Worm (Caenorhabditis elegans): ENCODE results near the gene yif-1.

yif-1 gene

ce11 chrV:10019934-10020333, 34.8 kb downstream of the yif-1 start (continued):
- TF ChIP-seq nhr-11 (tag; optimal IDR thresholded peaks at IDR 0.05) (no peak), nhr-19 (GFP tag; conservative IDR thresholded peaks at IDR 0.05) (no peak), hpl-2 (GFP tag; optimal IDR thresholded peaks at IDR 0.05) (no peak), zag-1 (tag; optimal IDR thresholded peaks at IDR 0.05) (no peak), snpc-4 (tag; optimal IDR thresholded peaks at IDR 0.05) (no peak), unc-30 (tag; optimal IDR thresholded peaks at IDR 0.05) (no peak), fkh-4 (tag; optimal IDR thresholded peaks at IDR 0.05; ENCODE audit: borderline replicate concordance) (no peak), isw-1 (GFP tag; IDR thresholded peaks at IDR 0.05) (no peak), ets-5 (GFP tag; IDR thresholded peaks at IDR 0.05) (no peak), mep-1 (tag; optimal IDR thresholded peaks at IDR 0.05) (no peak), unc-62 (GFP tag; optimal IDR thresholded peaks at IDR 0.05) (no peak), ztf-4 (tag; optimal IDR thresholded peaks at IDR 0.05) (no peak), swsn-7 (tag; optimal IDR thresholded peaks at IDR 0.05) (no peak), lir-3 (tag; optimal IDR thresholded peaks at IDR 0.05; ENCODE audit: poor library complexity) (no peak), fkh-10 (GFP tag; optimal IDR thresholded peaks at IDR 0.05) (no peak), tbx-2 (tag; optimal IDR thresholded peaks at IDR 0.05) (no peak), ceh-8 (GFP tag; optimal IDR thresholded peaks at IDR 0.05) (no peak), blmp-1 (tag; optimal IDR thresholded peaks at IDR 0.05) (no peak), lin-13 (GFP tag; optimal IDR thresholded peaks at IDR 0.05) (no peak)

ce11 chrV:10019083-10019624, 35.6 kb downstream of the yif-1 start:
- no peak for TF ChIP-seq ceh-82 (tag; optimal IDR thresholded peaks at IDR 0.05)
- TF ChIP-seq nhr-90 (tag; optimal IDR thresholded peaks at IDR 0.05; ENCODE audit: poor library complexity): no peak
- no peak for TF ChIP-seq fos-1 (tag; optimal IDR thresholded peaks at IDR 0.05)
- TF ChIP-seq F16B12.6 (tag; optimal IDR thresholded peaks at IDR 0.05): no peak
- TF ChIP-seq fkh-4 (tag; optimal IDR thresholded peaks at IDR 0.05; ENCODE audit: borderline replicate concordance): no peak
- no peak for TF ChIP-seq hlh-4 (tag; optimal IDR thresholded peaks at IDR 0.05)
- no peak for TF ChIP-seq ceh-88 (GFP tag; IDR thresholded peaks at IDR 0.05)
- no peak for TF ChIP-seq nhr-12 (tag; optimal IDR thresholded peaks at IDR 0.05)
- TF ChIP-seq lin-14 (GFP tag; optimal IDR thresholded peaks at IDR 0.05): no peak
- TF ChIP-seq tbx-2 (tag; optimal IDR thresholded peaks at IDR 0.05): no peak
- no peak for TF ChIP-seq efl-1 (optimal IDR thresholded peaks at IDR 0.05)
- no peak for TF ChIP-seq efl-1 (GFP tag; optimal IDR thresholded peaks at IDR 0.05 in 1 of 2)
- no peak for TF ChIP-seq Y116A8C.19 (tag; optimal IDR thresholded peaks at IDR 0.05; ENCODE audit: borderline replicate concordance)
- no peak for TF ChIP-seq egl-13 (tag; optimal IDR thresholded peaks at IDR 0.05)
- TF ChIP-seq lin-39 (tag; optimal IDR thresholded peaks at IDR 0.05): no peak
- no peak for TF ChIP-seq fkh-8 (tag; optimal IDR thresholded peaks at IDR 0.05)
- no peak for TF ChIP-seq swsn-7 (tag; optimal IDR thresholded peaks at IDR 0.05)

- no peak for TF ChIP-seq swsn-7 (tag; optimal IDR thresholded peaks at IDR 0.05)
- TF ChIP-seq nhr-237 (tag; optimal IDR thresholded peaks at IDR 0.05): no peak
- TF ChIP-seq rnt-1 (tag; optimal IDR thresholded peaks at IDR 0.05): no peak
- TF ChIP-seq ceh-88 (GFP tag; IDR thresholded peaks at IDR 0.05): no peak
- TF ChIP-seq ceh-82 (tag; optimal IDR thresholded peaks at IDR 0.05): no peak
- no peak for TF ChIP-seq snpc-4 (tag; optimal IDR thresholded peaks at IDR 0.05)
- no peak for TF ChIP-seq unc-86 (tag; optimal IDR thresholded peaks at IDR 0.05)
- TF ChIP-seq unc-98 (GFP tag; IDR thresholded peaks at IDR 0.05): no peak
- no peak for TF ChIP-seq nhr-71 (tag; optimal IDR thresholded peaks at IDR 0.05)
- no peak for TF ChIP-seq tbx-2 (tag; optimal IDR thresholded peaks at IDR 0.05)
- no peak for TF ChIP-seq nhr-11 (tag; optimal IDR thresholded peaks at IDR 0.05)
- no peak for TF ChIP-seq lin-35 (GFP tag; optimal IDR thresholded peaks at IDR 0.05)
- TF ChIP-seq mdl-1 (tag; optimal IDR thresholded peaks at IDR 0.05): no peak
- no peak for TF ChIP-seq ceh-63 (GFP tag; optimal IDR thresholded peaks at IDR 0.05)
- TF ChIP-seq ztf-4 (tag; optimal IDR thresholded peaks at IDR 0.05): no peak
- no peak for TF ChIP-seq nhr-77 (tag; optimal IDR thresholded peaks at IDR 0.05)
- no peak for TF ChIP-seq hlh-17 (GFP tag; optimal IDR thresholded peaks at IDR 0.05; ENCODE audit: borderline replicate concordance)
- TF ChIP-seq sox-4 (tag; optimal IDR thresholded peaks at IDR 0.05): no peak
Measured at ce11 chrV:10018291-10018690, 36.4 kb downstream of the yif-1 start.

All from whole organism, L1 larva.